Worm (Caenorhabditis elegans): ENCODE data around the gene npr-20.

npr-20 gene

DNA sequence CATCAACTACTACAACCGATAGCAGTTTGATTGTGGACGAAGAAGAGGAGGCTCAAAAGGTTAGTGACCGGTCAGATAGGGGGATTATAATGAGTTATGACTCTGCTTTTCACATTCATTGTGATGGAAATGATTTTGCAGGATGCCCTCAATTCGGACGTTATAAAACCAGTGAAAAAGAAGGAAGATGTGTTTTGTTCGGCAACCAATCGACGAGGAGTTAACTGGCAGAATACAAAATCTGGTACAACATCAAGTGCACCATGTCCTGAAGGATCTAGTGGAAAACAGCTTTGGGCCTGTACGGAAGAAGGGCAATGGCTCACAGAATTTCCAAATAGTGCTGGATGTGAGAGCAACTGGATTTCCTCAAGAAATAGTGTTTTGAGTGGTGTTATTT lies 38.9 kb upstream of the npr-20 start:
- no peak for TF ChIP-seq mxl-3 (GFP tag; optimal IDR thresholded peaks at IDR 0.05)
- peak in 1 of 2 experiments; percentile 96 for TF ChIP-seq unc-62 (GFP tag; optimal IDR thresholded peaks at IDR 0.05 in 1 of 2)
- no peak for TF ChIP-seq unc-62 (tag; optimal IDR thresholded peaks at IDR 0.05)

ce11 chrII:8899357-8899748 lies 34.4 kb upstream of the npr-20 start:
- TF ChIP-seq skn-1 (tag; optimal IDR thresholded peaks at IDR 0.05): no peak
- no peak for TF ChIP-seq ceh-20 (GFP tag; IDR thresholded peaks at IDR 0.05)
- no peak for TF ChIP-seq nhr-11 (tag; optimal IDR thresholded peaks at IDR 0.05)
- TF ChIP-seq madf-9 (GFP tag; conservative IDR thresholded peaks at IDR 0.05): no peak
- no peak for TF ChIP-seq F26F4.8 (GFP tag; conservative IDR thresholded peaks at IDR 0.05)
- TF ChIP-seq mxl-2 (GFP tag; conservative IDR thresholded peaks at IDR 0.05): no peak
- TF ChIP-seq dmd-9 (GFP tag; IDR thresholded peaks at IDR 0.05): no peak
- no peak for TF ChIP-seq ceh-32 (tag; optimal IDR thresholded peaks at IDR 0.05; ENCODE audit: poor library complexity)
- no peak for TF ChIP-seq spr-3 (GFP tag; optimal IDR thresholded peaks at IDR 0.05)
- TF ChIP-seq nhr-111 (GFP tag; optimal IDR thresholded peaks at IDR 0.05): no peak
- no peak for TF ChIP-seq cey-2 (tag; optimal IDR thresholded peaks at IDR 0.05; ENCODE audit: borderline replicate concordance, insufficient read depth)
- TF ChIP-seq ceh-28 (tag; optimal IDR thresholded peaks at IDR 0.05): no peak
- no peak for TF ChIP-seq nhr-25 (tag; optimal IDR thresholded peaks at IDR 0.05; ENCODE audit: borderline replicate concordance, insufficient read depth)
- no peak for TF ChIP-seq egl-27 (tag; optimal IDR thresholded peaks at IDR 0.05)

DNA sequence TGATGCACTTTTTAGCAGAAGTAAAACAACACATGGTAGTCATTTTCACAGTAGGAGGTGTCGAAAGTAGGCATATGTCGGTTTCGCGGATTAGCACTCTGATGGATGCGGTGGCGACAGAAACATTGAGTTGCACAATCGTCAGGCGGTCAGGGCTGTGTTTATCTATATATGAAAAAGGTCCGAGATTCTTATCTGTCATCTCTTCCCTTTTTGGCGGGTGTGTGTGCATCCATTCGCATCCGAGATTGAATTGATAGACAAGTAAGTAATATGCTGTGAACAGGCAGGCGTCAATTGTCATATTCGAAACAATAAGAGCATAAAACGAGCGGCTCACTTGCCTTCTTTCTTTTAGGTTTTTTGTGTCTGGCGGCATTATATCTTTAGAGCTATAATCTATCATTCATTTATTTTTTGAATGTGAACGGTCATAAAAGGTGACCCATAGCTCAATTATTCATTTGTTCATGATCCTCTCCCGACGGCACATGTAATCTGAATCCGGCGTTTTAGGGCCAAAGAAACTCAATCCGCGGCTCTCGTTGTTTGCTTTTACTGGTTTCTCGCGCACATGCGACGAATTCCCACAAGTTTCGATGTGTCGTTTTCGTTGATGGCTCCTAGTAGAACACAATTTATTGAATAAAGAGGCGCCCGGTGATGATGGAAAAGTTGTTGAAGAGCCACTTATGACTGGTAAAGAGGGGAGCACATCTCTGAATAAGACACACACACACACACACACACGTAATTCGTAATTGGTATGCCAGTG lies 33.8 kb upstream of the npr-20 start:
- TF ChIP-seq lim-7 (GFP tag; IDR thresholded peaks at IDR 0.05) (no peak), zag-1 (tag; optimal IDR thresholded peaks at IDR 0.05) (no peak), aha-1 (tag) (peak; percentile 90)

- TF ChIP-seq jun-1 (tag; optimal IDR thresholded peaks at IDR 0.05) (no peak), snpc-4 (tag; optimal IDR thresholded peaks at IDR 0.05) (no peak), sdz-12 (GFP tag; optimal IDR thresholded peaks at IDR 0.05) (no peak), duxl-1 (tag; optimal IDR thresholded peaks at IDR 0.05; ENCODE audit: poor library complexity) (no peak), dve-1 (tag; optimal IDR thresholded peaks at IDR 0.05; ENCODE audit: insufficient read depth) (no peak), daf-19 (GFP tag; conservative IDR thresholded peaks at IDR 0.05) (no peak), F49E8.2 (tag; optimal IDR thresholded peaks at IDR 0.05; ENCODE audit: borderline replicate concordance) (no peak), F10B5.3 (tag; optimal IDR thresholded peaks at IDR 0.05) (no peak)
These were observed 32.3 kb upstream of the npr-20 start for ce11 chrII:8897244-8897643.

ce11 chrII:8896541-8896940 lies 31.6 kb upstream of the npr-20 start, which contains the start of gene lat-1:
Gene lat-1 (plus strand): TSS chrII:8896841.
- no peak for TF ChIP-seq daf-12 (tag; optimal IDR thresholded peaks at IDR 0.05)
- no peak for TF ChIP-seq dmd-8 (GFP tag; IDR thresholded peaks at IDR 0.05)
- no peak for TF ChIP-seq aly-2 (tag; optimal IDR thresholded peaks at IDR 0.05)
- no peak for TF ChIP-seq skn-1 (tag; optimal IDR thresholded peaks at IDR 0.05)
- TF ChIP-seq zip-2 (tag; optimal IDR thresholded peaks at IDR 0.05): no peak
- TF ChIP-seq mxl-2 (GFP tag; conservative IDR thresholded peaks at IDR 0.05): no peak
- TF ChIP-seq ctbp-1 (GFP tag; IDR thresholded peaks at IDR 0.05): no peak
- no peak for TF ChIP-seq daf-8 (GFP tag; IDR thresholded peaks at IDR 0.05)
- no peak for TF ChIP-seq zfp-2 (tag; optimal IDR thresholded peaks at IDR 0.05)
- no peak for TF ChIP-seq ces-1 (GFP tag; optimal IDR thresholded peaks at IDR 0.05)
- no peak for TF ChIP-seq F44E2.7 (GFP tag; IDR thresholded peaks at IDR 0.05)
- no peak for TF ChIP-seq jun-1 (tag; optimal IDR thresholded peaks at IDR 0.05)
